Fruit fly (Drosophila melanogaster): ENCODE data around the gene SCOT.

The SCOT gene

DNA sequence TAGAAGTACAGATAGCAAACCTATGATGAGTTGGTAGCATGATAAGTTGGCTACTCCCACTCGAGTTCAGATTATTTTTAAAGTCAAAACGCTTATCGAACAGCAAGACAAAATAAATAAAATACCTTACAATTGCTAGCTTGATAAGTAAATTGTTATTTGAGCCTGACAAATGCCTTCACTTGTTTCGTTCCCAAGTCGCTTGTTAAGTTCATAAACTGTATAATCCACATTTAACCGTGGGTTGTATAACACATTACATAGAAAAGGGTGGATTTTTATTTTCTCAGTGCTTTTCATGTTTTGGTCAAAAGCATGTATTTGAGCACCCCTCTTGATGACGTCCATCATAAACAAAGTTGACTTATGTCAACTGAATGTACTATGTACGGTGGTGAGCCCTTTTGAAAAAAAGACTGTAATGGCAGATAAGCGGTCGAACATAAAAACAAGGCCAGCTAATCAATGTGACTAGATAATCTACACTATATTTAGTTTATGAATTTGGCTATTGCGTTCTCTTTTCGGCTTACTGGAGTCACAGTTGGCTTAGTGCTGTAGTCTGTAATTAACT lies 5.9 kb downstream of the SCOT start:
- TF ChIP-seq CG17801 (GFP tag; optimal IDR thresholded peaks at IDR 0.05; ENCODE audit: partially characterized antibody) = no peak

DNA sequence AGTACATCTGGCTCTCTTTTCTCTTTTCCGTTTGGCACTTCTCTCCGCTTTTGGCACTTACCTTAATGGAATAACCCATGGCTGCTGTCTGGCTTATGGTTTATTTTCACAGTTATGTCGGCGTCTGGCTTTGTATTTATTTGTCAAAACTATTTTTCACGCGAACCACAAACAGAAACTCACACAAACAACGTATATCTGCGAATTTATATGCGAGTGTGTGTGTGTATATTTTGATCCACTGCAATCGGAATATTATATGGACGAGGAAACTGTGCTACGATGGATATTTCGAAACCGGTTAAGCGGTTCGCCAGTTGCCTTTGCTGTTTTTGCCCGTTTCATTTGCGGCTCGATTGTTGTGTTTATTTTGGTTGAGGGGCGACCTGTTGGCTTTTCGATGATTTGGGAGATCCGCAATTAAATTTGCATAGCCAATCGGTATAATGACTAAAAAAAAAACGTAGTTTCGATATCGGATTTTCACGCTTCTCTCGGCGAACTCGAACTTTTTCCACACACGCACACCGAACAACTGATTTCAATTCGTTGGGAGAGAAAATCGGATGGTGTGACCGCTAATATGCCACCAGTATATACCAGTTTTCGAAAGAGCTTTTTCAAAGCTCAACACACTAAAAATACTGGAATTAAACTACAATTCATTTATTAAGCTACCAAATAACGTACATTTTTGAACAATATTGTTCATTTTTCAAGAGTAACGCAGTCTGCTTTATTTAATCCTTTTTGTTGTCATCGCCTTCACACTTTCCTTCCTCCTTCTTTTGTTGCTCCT lies 6.8 kb downstream of the SCOT start, which contains the start of gene CG1927:
Gene CG1927 (minus strand): TSS at position 541 of the 799 bp plus-strand sequence.
- no peak for TF ChIP-seq CG17801 (GFP tag; optimal IDR thresholded peaks at IDR 0.05; ENCODE audit: partially characterized antibody)

DNA sequence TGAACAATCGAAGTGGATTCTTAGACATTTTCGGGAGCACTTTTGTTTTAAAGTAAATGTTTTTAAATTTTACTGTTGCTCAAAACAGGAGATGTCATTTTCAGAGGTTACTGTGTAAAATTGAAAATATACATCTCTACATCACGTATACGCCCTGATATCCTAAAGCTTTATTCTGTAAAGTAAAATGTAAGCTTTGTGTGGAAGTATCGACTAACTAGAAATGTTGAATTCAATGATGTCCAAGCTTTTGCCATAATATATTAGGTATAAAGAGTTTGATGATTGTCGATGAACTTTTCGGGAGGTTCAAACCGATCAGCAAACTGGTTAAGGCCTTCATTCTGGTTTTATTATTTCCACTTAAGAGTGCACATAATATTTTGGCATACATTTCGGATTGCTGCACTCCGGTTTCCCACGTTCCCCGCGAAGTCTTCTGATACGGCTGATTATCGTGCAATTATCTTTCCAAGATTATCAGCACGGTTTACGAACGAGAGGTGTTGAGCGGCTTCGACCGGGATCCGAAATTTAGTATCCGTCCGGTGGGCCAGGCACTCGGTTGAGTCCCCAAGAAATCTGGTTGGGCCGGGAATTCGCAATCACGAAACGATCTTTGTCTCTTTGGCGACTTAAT lies 8.3 kb downstream of the SCOT start, which contains the start of the genes CG11815 and acs:
Gene CG11815 (minus strand): TSS at position 98 of the 640 bp plus-strand sequence.
Gene acs (plus strand): TSS at position 536 of the 640 bp plus-strand sequence.
- TF ChIP-seq CG17801 (GFP tag; optimal IDR thresholded peaks at IDR 0.05; ENCODE audit: partially characterized antibody) = no peak

DNA sequence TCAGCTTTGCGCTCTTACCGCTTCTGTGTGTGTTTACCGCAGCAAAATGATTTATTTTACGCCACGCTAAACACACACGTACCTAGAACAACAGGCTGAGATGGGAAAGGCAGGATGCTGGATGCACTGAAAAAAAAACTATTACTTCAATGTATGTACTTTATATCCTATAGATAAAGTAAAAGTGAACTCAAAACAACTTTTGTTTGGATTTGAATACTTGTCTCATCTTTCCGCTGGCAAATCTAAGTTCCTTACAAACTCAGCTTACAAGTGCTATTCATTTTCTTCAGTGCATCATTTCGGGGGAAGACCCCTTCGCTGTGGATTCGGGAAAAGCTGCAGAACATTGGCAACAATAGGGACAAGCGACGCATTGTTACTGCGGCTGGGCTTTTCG lies 13.8 kb downstream of the SCOT start:
- no peak for TF ChIP-seq CG17801 (GFP tag; optimal IDR thresholded peaks at IDR 0.05; ENCODE audit: partially characterized antibody)

DNA sequence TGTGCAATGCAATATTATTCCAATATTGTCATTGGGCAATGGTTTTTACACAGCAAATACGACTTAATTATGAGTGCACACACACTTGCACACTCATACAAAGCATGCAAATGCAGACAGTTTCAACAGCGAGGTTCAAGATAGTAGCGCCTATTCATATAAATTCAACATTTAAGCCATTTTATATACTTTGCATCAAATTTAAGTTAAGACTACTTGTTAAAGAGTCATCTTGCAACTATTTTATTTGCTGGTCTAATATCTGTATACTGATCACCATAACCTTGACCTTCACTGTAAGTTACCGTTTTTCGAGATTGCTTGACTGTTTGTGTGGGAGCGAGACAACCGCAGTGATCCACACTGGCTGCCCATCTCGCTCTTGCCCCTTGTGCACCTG lies 22.5 kb downstream of the SCOT start:
- TF ChIP-seq CG17801 (GFP tag; optimal IDR thresholded peaks at IDR 0.05; ENCODE audit: partially characterized antibody) = no peak

DNA sequence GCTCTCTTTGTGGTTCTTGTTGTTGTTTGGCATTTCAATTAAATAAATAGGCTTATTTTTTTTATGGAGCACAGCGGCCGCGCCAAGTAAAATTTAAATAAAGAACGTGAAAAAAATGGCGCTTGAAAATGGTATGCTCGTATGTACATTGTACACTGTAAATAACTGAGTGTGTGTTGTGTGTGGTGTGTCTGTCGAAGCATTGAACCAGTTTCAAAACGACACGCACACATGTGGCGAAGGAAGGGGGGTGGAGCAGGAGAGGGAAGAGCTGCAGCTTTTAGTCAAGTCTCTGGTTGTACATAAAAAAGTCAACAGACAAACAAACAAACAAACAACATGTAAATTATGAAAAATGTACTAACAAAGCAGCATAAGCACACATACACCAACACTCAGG lies 41.8 kb downstream of the SCOT start:
- no peak for TF ChIP-seq CG17801 (GFP tag; optimal IDR thresholded peaks at IDR 0.05; ENCODE audit: partially characterized antibody)

DNA sequence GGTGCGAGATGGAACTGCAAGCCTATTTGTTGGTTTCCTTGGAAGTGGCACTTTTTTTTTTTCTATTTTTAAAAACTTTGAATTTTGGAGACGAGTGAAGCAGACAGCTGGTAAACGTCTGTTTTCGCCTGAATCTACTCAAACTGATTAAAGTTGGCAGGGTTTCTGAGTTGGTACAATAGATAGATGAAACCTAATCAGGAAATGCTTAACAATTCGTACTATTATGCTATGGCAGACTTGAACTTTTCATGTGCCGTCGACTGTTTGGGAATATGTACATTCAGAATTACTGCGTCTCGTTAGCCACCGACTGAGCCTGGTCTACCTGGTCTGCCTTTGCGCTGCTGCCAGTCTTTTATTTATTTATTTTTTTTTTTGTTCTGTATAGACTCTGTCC lies 42.6 kb downstream of the SCOT start, which contains the start of gene CG42841:
Gene CG42841 (minus strand): TSS at position 101 of the 400 bp plus-strand sequence.
- TF ChIP-seq CG17801 (GFP tag; optimal IDR thresholded peaks at IDR 0.05; ENCODE audit: partially characterized antibody) = no peak

Data from ovary, adult (tissue).